Fruit fly (Drosophila melanogaster) whole organism, embryonic: ENCODE data around the gene Phae1.

Experiments
- CG10147 ChIP-seq: fragments of 200-800 bp; sonication (Bioruptor generic); optimal IDR thresholded peaks from 2 replicates; lab custom pipeline; 2019; ENCODE audit warnings: missing biosample characterization, mild to moderate bottlenecking, missing genetic modification characterization, moderate library complexity
- CG10543 ChIP-seq: fragments of 200-800 bp; sonication (Bioruptor generic); optimal IDR thresholded peaks from 3 replicates; lab custom pipeline; 2017; ENCODE audit warnings: missing biosample characterization, mild to moderate bottlenecking, missing genetic modification characterization, moderate library complexity
- CG10565 ChIP-seq: fragments of 200-800 bp; sonication (Bioruptor generic); optimal IDR thresholded peaks from 3 replicates; lab custom pipeline; 2016; ENCODE audit warnings: missing biosample characterization, mild to moderate bottlenecking, missing genetic modification characterization
- CG12104 ChIP-seq: fragments of 200-800 bp; sonication (Bioruptor generic); optimal IDR thresholded peaks from 3 replicates; lab custom pipeline; 2016; ENCODE audit warnings: missing biosample characterization, missing genetic modification characterization
- CG15514 ChIP-seq: fragments of 200-800 bp; sonication (Bioruptor generic); optimal IDR thresholded peaks from 3 replicates; lab custom pipeline; 2017; ENCODE audit warnings: missing biosample characterization, missing genetic modification characterization, mild to moderate bottlenecking, moderate library complexity, missing genetic modification reagents
- CG1602 ChIP-seq: fragments of 200-800 bp; sonication (Bioruptor generic); optimal IDR thresholded peaks from 3 replicates; lab custom pipeline; 2016; ENCODE audit warnings: missing biosample characterization, missing genetic modification characterization
- CG16815 ChIP-seq: fragments of 200-800 bp; sonication (Bioruptor generic); optimal IDR thresholded peaks from 3 replicates; lab custom pipeline; 2017; ENCODE audit warnings: missing biosample characterization, mild to moderate bottlenecking, missing genetic modification characterization
- CG17359 ChIP-seq: fragments of 200-800 bp; sonication (Bioruptor generic); optimal IDR thresholded peaks from 3 replicates; lab custom pipeline; 2018; ENCODE audit warnings: missing biosample characterization, mild to moderate bottlenecking, missing genetic modification characterization, moderate library complexity
- CG17802 ChIP-seq: fragments of 200-800 bp; sonication (Bioruptor generic); optimal IDR thresholded peaks from 2 replicates; lab custom pipeline; 2018; ENCODE audit warnings: missing biosample characterization, mild to moderate bottlenecking, missing genetic modification characterization, moderate library complexity
- CG18011 ChIP-seq: fragments of 200-800 bp; sonication (Bioruptor generic); optimal IDR thresholded peaks from 2 replicates; lab custom pipeline; 2017; ENCODE audit warnings: missing biosample characterization, missing genetic modification characterization, mild to moderate bottlenecking, moderate library complexity, missing genotype
- CG18262 ChIP-seq: fragments of 200-800 bp; optimal IDR thresholded peaks from 3 replicates; lab custom pipeline; 2019; ENCODE audit warnings: missing biosample characterization, mild to moderate bottlenecking, missing genetic modification characterization, moderate library complexity
- CG2202 ChIP-seq: fragments of 200-800 bp; sonication (Bioruptor generic); optimal IDR thresholded peaks from 2 replicates; lab custom pipeline; 2018; ENCODE audit warnings: missing biosample characterization, mild to moderate bottlenecking, missing genetic modification characterization
- CG3726 ChIP-seq: fragments of 200-800 bp; sonication (Bioruptor generic); IDR thresholded peaks from 3 replicates; pipeline ENCODE4, ENCODE4 v1.3.6; 2022; ENCODE audit warnings: missing biosample characterization, missing genetic modification characterization
- CG4424 ChIP-seq: fragments of 200-800 bp; sonication (Bioruptor generic); optimal IDR thresholded peaks from 3 replicates; lab custom pipeline; 2016; ENCODE audit warnings: missing biosample characterization, missing genetic modification characterization
- CG4854 ChIP-seq: fragments of 200-800 bp; sonication (Bioruptor generic); optimal IDR thresholded peaks from 2 replicates; lab custom pipeline; 2016; ENCODE audit warnings: missing biosample characterization, missing genetic modification characterization, inconsistent platforms
- CG6254 ChIP-seq: fragments of 200-800 bp; sonication (Bioruptor generic); optimal IDR thresholded peaks from 3 replicates; lab custom pipeline; 2017; ENCODE audit warnings: mild to moderate bottlenecking, missing biosample characterization, missing genetic modification reagents, missing genetic modification characterization
- CG7372 ChIP-seq: fragments of 200-800 bp; sonication (Bioruptor generic); IDR thresholded peaks from 2 replicates; pipeline ENCODE4 v1.3.6; 2022; ENCODE audit warnings: missing biosample characterization, missing genetic modification characterization
- CkIIα-i1 ChIP-seq: fragments of 200-800 bp; sonication (Bioruptor generic); IDR thresholded peaks from 2 replicates; pipeline ENCODE4 v1.3.6; 2022; ENCODE audit warnings: missing biosample characterization, missing genetic modification characterization
- Dll ChIP-seq: fragments of 200-800 bp; sonication (Bioruptor generic); IDR thresholded peaks from 4 replicates; pipeline ENCODE4 v1.3.6; 2022; ENCODE audit warnings: missing biosample characterization, missing genetic modification characterization; ENCODE audit not compliant: partially characterized antibody
- Hr51 ChIP-seq, 2 experiments: fragments of 200-800 bp; sonication (Bioruptor generic); optimal IDR thresholded peaks; 2 replicates in 1 of 2; 3 replicates in 1 of 2; lab custom pipeline; 2016 to 2018; ENCODE audit warnings: missing biosample characterization in 2 of 2, missing genetic modification characterization in 2 of 2, mild to moderate bottlenecking in 1 of 2, moderate library complexity in 1 of 2
- Jarid2 ChIP-seq: fragments of 200-800 bp; sonication (Bioruptor generic); optimal IDR thresholded peaks from 3 replicates; lab custom pipeline; 2017; ENCODE audit warnings: mild to moderate bottlenecking, missing biosample characterization, missing genetic modification reagents, missing genetic modification characterization
- Lpt ChIP-seq: fragments of >200 bp; optimal IDR thresholded peaks from 2 replicates; lab custom pipeline; 2018; ENCODE audit warnings: missing biosample characterization, missing genetic modification characterization
- MESR4 ChIP-seq: fragments of 200-800 bp; sonication (Bioruptor generic); optimal IDR thresholded peaks from 2 replicates; lab custom pipeline; 2018; ENCODE audit warnings: missing biosample characterization, mild to moderate bottlenecking, missing genetic modification characterization, moderate library complexity
- Neu2 ChIP-seq: fragments of 200-800 bp; sonication (Bioruptor generic); optimal IDR thresholded peaks from 3 replicates; lab custom pipeline; 2016; ENCODE audit warnings: missing biosample characterization, missing genetic modification characterization, borderline replicate concordance
- Opbp ChIP-seq: fragments of 200-800 bp; sonication (Bioruptor generic); IDR thresholded peaks from 3 replicates; pipeline ENCODE4 v1.3.6; 2022; ENCODE audit warnings: missing biosample characterization, missing genetic modification characterization; ENCODE audit not compliant: partially characterized antibody
- Pdp1 ChIP-seq, 2 experiments: fragments of 200-800 bp; sonication (Bioruptor generic); optimal IDR thresholded peaks; 3 replicates each; lab custom pipeline; 2016; ENCODE audit warnings: missing biosample characterization in 2 of 2, missing genetic modification characterization in 2 of 2, mild to moderate bottlenecking in 1 of 2, moderate library complexity in 1 of 2
- Poxn ChIP-seq: fragments of 200-800 bp; sonication (Bioruptor generic); IDR thresholded peaks from 2 replicates; pipeline ENCODE4 v1.3.6; 2022; ENCODE audit warnings: missing biosample characterization, missing genetic modification characterization
- Rfx ChIP-seq: fragments of 200-800 bp; sonication (Bioruptor generic); IDR thresholded peaks from 2 replicates; pipeline ENCODE4 v1.3.6; 2022; ENCODE audit warnings: missing biosample characterization, missing genetic modification characterization
- Tbp ChIP-seq: fragments of >200 bp; optimal IDR thresholded peaks from 2 replicates; lab custom pipeline; 2018; ENCODE audit warnings: missing biosample characterization, missing genetic modification characterization
- ato ChIP-seq: fragments of 200-800 bp; sonication (Bioruptor generic); IDR thresholded peaks from 2 replicates; pipeline ENCODE4 v1.3.6; 2022; ENCODE audit warnings: missing biosample characterization, missing genetic modification characterization; ENCODE audit not compliant: partially characterized antibody
- br ChIP-seq: fragments of >200 bp; optimal IDR thresholded peaks from 2 replicates; lab custom pipeline; 2017
- disco-r ChIP-seq: fragments of 200-800 bp; sonication (Bioruptor generic); optimal IDR thresholded peaks from 2 replicates; lab custom pipeline; 2016; ENCODE audit warnings: missing biosample characterization, missing genetic modification characterization
- dmrt11E ChIP-seq: fragments of 200-800 bp; sonication (Bioruptor generic); optimal IDR thresholded peaks from 3 replicates; lab custom pipeline; 2018; ENCODE audit warnings: missing biosample characterization, mild to moderate bottlenecking, missing genetic modification characterization, moderate library complexity
- ewg ChIP-seq: fragments of 200-800 bp; sonication (Bioruptor generic); optimal IDR thresholded peaks from 3 replicates; lab custom pipeline; 2017; ENCODE audit warnings: mild to moderate bottlenecking, missing biosample characterization, missing genetic modification reagents, missing genetic modification characterization
- hb ChIP-seq: fragments of 200-800 bp; sonication (Bioruptor generic); IDR thresholded peaks from 3 replicates; pipeline ENCODE4 v1.3.6; 2022; ENCODE audit warnings: missing biosample characterization, missing genetic modification characterization; ENCODE audit not compliant: partially characterized antibody
- knrl ChIP-seq: fragments of 200-800 bp; sonication (Bioruptor generic); IDR thresholded peaks from 3 replicates; pipeline ENCODE4 v1.3.6; 2022; ENCODE audit warnings: missing biosample characterization, missing genetic modification characterization; ENCODE audit not compliant: partially characterized antibody
- mam ChIP-seq: fragments of 200-800 bp; sonication (Bioruptor generic); optimal IDR thresholded peaks from 3 replicates; lab custom pipeline; 2016; ENCODE audit warnings: missing biosample characterization, missing genetic modification characterization
- nerfin-1 ChIP-seq: fragments of 200-800 bp; sonication (Bioruptor generic); optimal IDR thresholded peaks from 3 replicates; lab custom pipeline; 2019; ENCODE audit warnings: missing biosample characterization, mild to moderate bottlenecking, missing genetic modification characterization, moderate library complexity
- oc ChIP-seq: fragments of 200-800 bp; sonication (Bioruptor generic); optimal IDR thresholded peaks from 2 replicates; lab custom pipeline; 2018; ENCODE audit warnings: missing biosample characterization, mild to moderate bottlenecking, missing genetic modification characterization, moderate library complexity
- onecut ChIP-seq: fragments of 200-800 bp; sonication (Bioruptor generic); IDR thresholded peaks from 2 replicates; pipeline ENCODE4 v1.3.6; 2022; ENCODE audit warnings: missing biosample characterization, missing genetic modification characterization
- pita ChIP-seq: fragments of 200-800 bp; sonication (Bioruptor generic); optimal IDR thresholded peaks from 2 replicates; lab custom pipeline; 2017; ENCODE audit warnings: missing biosample characterization, mild to moderate bottlenecking, missing genetic modification characterization
- prd ChIP-seq, 3 experiments: fragments of >200 bp in 2 of 3; fragments of 200-800 bp in 1 of 3; sonication (Bioruptor generic) in 1 of 3; optimal IDR thresholded peaks in 2 of 3; IDR thresholded peaks in 1 of 3; 2 replicates in 2 of 3; 3 replicates in 1 of 3; pipeline versions ENCODE4 v1.3.6 to Lab custom; 2017 to 2022; ENCODE audit warnings: missing biosample characterization in 1 of 3, missing genetic modification characterization in 1 of 3
- ranshi ChIP-seq: fragments of 200-800 bp; sonication (Bioruptor generic); IDR thresholded peaks from 2 replicates; pipeline ENCODE4 v1.3.6; 2022; ENCODE audit warnings: missing biosample characterization, missing genetic modification characterization
- shn ChIP-seq: fragments of 200-800 bp; sonication (Bioruptor generic); optimal IDR thresholded peaks from 3 replicates; lab custom pipeline; 2016; ENCODE audit warnings: missing biosample characterization, missing genetic modification characterization
- zen ChIP-seq: fragments of 200-800 bp; sonication (Bioruptor generic); optimal IDR thresholded peaks from 3 replicates; lab custom pipeline; 2018; ENCODE audit warnings: missing biosample characterization, mild to moderate bottlenecking, missing genetic modification characterization, moderate library complexity
- zf30C ChIP-seq: fragments of 200-800 bp; sonication (Bioruptor generic); optimal IDR thresholded peaks from 3 replicates; lab custom pipeline; 2018; ENCODE audit warnings: missing biosample characterization, mild to moderate bottlenecking, missing genetic modification characterization

Gene Phae1

DNA sequence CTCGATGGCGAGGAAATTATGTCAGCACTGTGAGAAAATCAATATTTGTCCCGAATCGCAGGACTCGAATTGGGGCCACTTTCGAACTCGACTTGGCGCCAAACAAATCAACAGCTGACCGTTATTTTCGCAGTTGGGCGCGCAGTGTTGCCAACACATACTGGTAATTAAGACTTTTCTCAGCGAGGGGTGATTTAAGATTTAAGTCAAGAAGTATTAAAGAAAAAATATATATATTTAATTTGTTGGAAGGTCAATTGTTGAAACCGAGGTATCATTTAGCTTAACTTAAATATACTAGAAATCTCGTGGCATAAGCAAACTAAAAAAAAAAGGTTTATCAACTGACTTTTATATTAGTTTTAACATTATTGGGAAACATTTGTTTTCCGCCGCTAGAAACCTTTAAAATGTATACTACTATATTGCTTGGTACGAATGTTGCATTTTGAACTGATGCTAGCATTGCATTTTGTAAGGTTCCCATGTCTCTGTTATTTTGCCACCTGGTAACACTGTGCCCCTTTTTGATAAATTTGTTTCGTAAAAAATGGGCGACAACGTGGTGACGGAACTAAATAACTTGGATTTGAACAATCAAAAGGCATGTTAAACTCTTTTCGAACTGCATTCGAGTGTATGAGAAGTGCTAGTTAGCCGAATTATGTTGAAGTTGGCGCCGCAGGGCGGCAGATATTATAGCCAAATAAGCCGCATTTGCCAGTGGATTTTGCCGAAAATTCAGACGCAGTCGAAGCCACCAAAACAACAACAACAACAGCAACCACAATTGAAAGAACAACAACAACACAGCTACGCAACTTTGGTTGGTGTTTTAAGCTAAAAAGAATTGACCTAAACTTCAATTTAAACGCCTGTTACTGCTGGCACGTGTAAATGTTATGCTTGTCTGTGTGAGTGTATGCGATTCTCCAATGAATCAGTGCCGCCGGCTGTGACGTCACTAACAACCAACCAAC is 5.7 kb upstream of the Phae1 start, which contains the start of the genes Patsas and ThrRS (continued):
- TF ChIP-seq Poxn, result peak; percentile 65; the same call in 1 of the 2 replicates
- TF ChIP-seq CG1602, result peak; percentile 86
- TF ChIP-seq Neu2, result no peak
- peak; percentile 82 for TF ChIP-seq CG7372
- TF ChIP-seq CG18262 (tag; lab: Kevin White, UChicago), result peak; percentile 84
- peak; percentile 85 for TF ChIP-seq dmrt11E (tag; lab: Kevin White, UChicago)
- TF ChIP-seq shn, result peak; percentile 76
- TF ChIP-seq ato (GFP tag; lab: Robert Waterston, UW), result no peak
- no peak for TF ChIP-seq CkIIα-i1 (GFP tag; lab: Robert Waterston, UW)
- peak; percentile 87 for TF ChIP-seq MESR4
- TF ChIP-seq hb, result no peak
- no peak for TF ChIP-seq zf30C (GFP tag; lab: Kevin White, UChicago)
- TF ChIP-seq CG10543 (GFP tag; lab: Kevin White, UChicago), result peak; percentile 87
- peak; percentile 73 for TF ChIP-seq CG4854 (GFP tag; lab: Kevin White, UChicago)
- peak; percentile 98 for TF ChIP-seq zen
- TF ChIP-seq CG10565, result peak; percentile 31
- TF ChIP-seq CG18011, result peak; percentile 52
- peak; percentile 86 for TF ChIP-seq CG17359
- TF ChIP-seq Lpt (GFP tag; lab: Kevin White, UChicago), result no peak
- TF ChIP-seq CG2202 (tag; lab: Kevin White, UChicago), result peak; percentile 49
- TF ChIP-seq br (lab: Kevin White, UChicago), result no peak
- peak; percentile 90 for TF ChIP-seq CG10147 (GFP tag; lab: Kevin White, UChicago)
- TF ChIP-seq Opbp (GFP tag; lab: Robert Waterston, UW), result no peak; the same call in 2 of the 3 replicates
- TF ChIP-seq Dll (GFP tag; lab: Robert Waterston, UW), result 0 out of 4 replicates have a peak, but pooled peaks have one; percentile 26
- no peak for TF ChIP-seq Tbp (GFP tag; lab: Kevin White, UChicago)
- peak; percentile 80 for TF ChIP-seq CG12104 (GFP tag; lab: Kevin White, UChicago)
- no peak for TF ChIP-seq CG6254
- no peak for TF ChIP-seq oc
- TF ChIP-seq nerfin-1 (tag; lab: Kevin White, UChicago), result peak; percentile 78
- TF ChIP-seq prd (optimal IDR thresholded peaks at IDR 0.05; lab: Kevin White, UChicago), result no peak
- TF ChIP-seq prd (GFP tag; IDR thresholded peaks at IDR 0.05; lab: Robert Waterston, UW), result peak; percentile 98
- peak; percentile 4 for TF ChIP-seq disco-r (GFP tag; lab: Kevin White, UChicago)
- TF ChIP-seq ewg (GFP tag; lab: Kevin White, UChicago), result peak; percentile 73
- peak; percentile 86 for TF ChIP-seq CG17802
- TF ChIP-seq onecut, result peak; percentile 97
- TF ChIP-seq CG16815, result peak; percentile 87
- peak; percentile 40; the same call in 1 of the 3 replicates for TF ChIP-seq knrl (GFP tag; lab: Robert Waterston, UW)
- TF ChIP-seq Hr51 (GFP tag; optimal IDR thresholded peaks at IDR 0.05; lab: Kevin White, UChicago), result peak; percentile 78 to 88
- TF ChIP-seq Pdp1 (GFP tag; optimal IDR thresholded peaks at IDR 0.05; lab: Kevin White, UChicago), result peak; percentile 70 to 80
- peak; percentile 78 for TF ChIP-seq CG15514 (GFP tag; lab: Kevin White, UChicago)
- TF ChIP-seq Rfx, result peak; percentile 87
- TF ChIP-seq mam (GFP tag; lab: Kevin White, UChicago), result peak; percentile 83
- peak; percentile 87 for TF ChIP-seq CG4424 (GFP tag; lab: Kevin White, UChicago)
- no peak for TF ChIP-seq pita
- peak; percentile 72; the same call in 2 of the 3 replicates for TF ChIP-seq CG3726
- TF ChIP-seq Jarid2 (GFP tag; lab: Kevin White, UChicago), result peak; percentile 43
- TF ChIP-seq ranshi (GFP tag; lab: Robert Waterston, UW), result peak; percentile 86
